Worm (Caenorhabditis elegans) whole organism, early embryonic: ENCODE measurements around the gene plc-3.

Source experiments
- F13C5.2 ChIP-seq: sonication (generic microtip); optimal IDR thresholded peaks from 2 replicates; lab custom pipeline; 2017; ENCODE audit warnings: mild to moderate bottlenecking, missing genetic modification characterization, inconsistent platforms, missing compliant biosample characterization
- ama-1 ChIP-seq: fragments of 150-350 bp; optimal IDR thresholded peaks from 2 replicates; lab custom pipeline; 2014
- ceh-36 ChIP-seq: sonication (generic microtip); optimal IDR thresholded peaks from 2 replicates; lab custom pipeline; 2016; ENCODE audit warnings: missing genetic modification characterization, inconsistent platforms, missing compliant biosample characterization
- flt-1 ChIP-seq: fragments of 200-800 bp; sonication (Bioruptor generic); IDR thresholded peaks from 2 replicates; pipeline ENCODE4 v1.3.6; 2022; ENCODE audit warnings: missing genetic modification characterization, missing compliant biosample characterization
- tbx-11 ChIP-seq: fragments of 200-800 bp; sonication (Bioruptor generic); IDR thresholded peaks from 2 replicates; pipeline ENCODE4 v1.3.6; 2022; ENCODE audit warnings: missing genetic modification characterization, missing compliant biosample characterization

DNA sequence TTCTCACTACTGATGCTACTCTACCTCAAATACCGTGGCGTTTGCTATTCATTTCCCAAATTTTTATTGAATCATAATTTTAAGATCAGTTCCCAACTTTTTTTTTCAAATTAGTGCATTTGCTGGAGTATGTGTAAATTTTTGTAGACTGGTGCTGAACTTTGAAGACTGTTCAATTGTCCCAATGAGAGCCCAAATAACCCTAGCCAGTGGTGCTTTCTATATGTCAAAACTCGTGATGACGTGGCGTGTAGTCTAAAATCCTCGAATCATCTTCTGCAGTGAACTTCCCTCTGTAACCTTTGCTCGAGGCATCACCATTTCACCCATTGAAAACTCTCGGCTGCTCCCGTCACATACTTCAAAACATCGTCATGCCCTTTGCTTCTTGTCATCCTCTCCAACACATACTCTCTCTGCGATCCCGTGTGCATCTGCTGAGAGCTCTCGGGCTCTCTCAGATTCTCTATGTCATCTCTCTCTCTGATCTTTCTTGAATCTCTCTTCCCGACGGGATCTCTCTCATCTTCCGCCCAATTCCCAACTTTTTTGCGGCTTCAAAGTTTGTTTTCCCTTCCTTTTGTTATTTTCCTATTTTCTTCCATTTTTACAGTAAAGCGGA lies 18.1 kb upstream of the plc-3 start:
- TF ChIP-seq ama-1 (lab: Kevin White, UChicago): no peak
- TF ChIP-seq ceh-36: no peak
- no peak for TF ChIP-seq tbx-11
- TF ChIP-seq flt-1: no peak
- TF ChIP-seq F13C5.2 (tag; lab: Kevin White, UChicago): no peak
